Fruit fly (Drosophila melanogaster) whole organism, pupa: ENCODE measurements around the gene Adgf-D.

ENCODE experiments used
- CG32121 ChIP-seq: fragments of 200-800 bp; sonication (Bioruptor generic); IDR thresholded peaks from 2 replicates; pipeline ENCODE4 v1.3.6; 2022; ENCODE audit warnings: missing biosample characterization, missing genetic modification characterization
- Pif1B ChIP-seq: fragments of 200-800 bp; sonication (Bioruptor generic); optimal IDR thresholded peaks from 3 replicates; lab custom pipeline; 2016; ENCODE audit warnings: missing biosample characterization, missing genetic modification characterization

DNA sequence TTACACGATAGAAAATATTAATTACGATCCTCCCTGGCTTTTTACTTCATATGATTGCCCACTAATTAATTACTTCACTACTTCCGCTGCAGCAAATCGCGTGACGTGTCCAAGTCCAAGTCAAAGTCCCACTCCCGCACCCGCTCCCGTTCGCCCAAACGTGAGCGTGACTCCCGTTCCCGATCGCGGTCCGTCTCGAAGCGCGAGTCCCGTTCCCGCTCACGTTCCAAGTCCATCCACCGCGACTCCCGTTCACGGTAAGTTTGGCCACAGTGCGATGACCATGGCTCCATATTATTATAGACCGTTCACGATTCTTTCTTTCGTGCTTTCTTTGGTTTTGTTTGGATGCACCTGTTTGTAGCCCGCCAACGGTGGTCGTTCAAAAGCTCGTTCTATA lies 39.2 kb downstream of the Adgf-D start:
- no peak for TF ChIP-seq CG32121 (GFP tag; lab: Robert Waterston, UW)
- no peak for TF ChIP-seq Pif1B (GFP tag; lab: Kevin White, UChicago)
